Worm (Caenorhabditis elegans) whole organism, L2 larva: ENCODE measurements around the gene ser-1.

ENCODE experiments used
- C34F6.9 ChIP-seq: fragments of 150-350 bp; optimal IDR thresholded peaks from 2 replicates; lab custom pipeline; 2014; ENCODE audit warnings: missing biosample characterization, missing genetic modification characterization
- lin-11 ChIP-seq: fragments of 150-350 bp; sonication (generic microtip); optimal IDR thresholded peaks from 2 replicates; lab custom pipeline; 2014; ENCODE audit warnings: missing biosample characterization, missing genetic modification characterization, inconsistent platforms, mixed read lengths
- skn-1 ChIP-seq: sonication (generic microtip); optimal IDR thresholded peaks from 2 replicates; lab custom pipeline; 2017; ENCODE audit warnings: missing biosample characterization, missing genetic modification characterization
- ztf-11 ChIP-seq: sonication (generic microtip); optimal IDR thresholded peaks from 2 replicates; lab custom pipeline; 2017; ENCODE audit warnings: missing biosample characterization, missing genetic modification characterization

DNA sequence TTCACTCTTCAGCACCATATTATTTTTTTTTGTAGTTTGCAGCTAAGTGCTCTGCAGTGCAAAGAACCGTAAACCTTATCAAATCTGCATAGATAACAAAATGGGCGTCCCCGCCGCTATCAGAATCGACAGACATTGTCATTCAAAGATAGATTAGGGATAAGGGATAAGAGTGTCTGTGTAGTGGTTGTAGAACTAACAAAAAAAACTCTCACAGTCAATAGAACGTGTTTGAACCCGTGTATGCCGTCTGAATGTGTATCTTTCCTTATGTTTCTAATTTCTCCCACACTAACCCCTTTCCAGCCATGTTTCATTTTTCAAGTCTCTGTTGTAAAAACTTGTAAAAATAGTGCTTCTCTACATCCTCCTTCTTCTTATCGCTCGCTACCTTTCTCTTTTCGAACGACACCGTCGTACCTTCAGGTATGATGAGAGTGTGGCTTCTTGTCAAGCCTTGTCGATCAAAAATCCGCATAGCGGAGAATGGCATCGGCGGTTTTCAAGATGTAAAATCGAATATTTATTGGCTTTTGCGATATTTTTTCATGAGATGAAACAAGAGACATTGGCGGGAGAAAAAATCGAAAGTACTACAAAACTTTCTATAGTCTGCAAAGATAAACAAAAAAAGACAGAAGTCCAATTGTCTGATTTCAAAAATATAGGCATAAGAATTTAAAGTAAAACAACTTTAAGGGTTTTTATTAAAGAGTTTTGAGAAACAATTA, 45.7 kb downstream of the ser-1 start:
- no peak for TF ChIP-seq C34F6.9 (tag; lab: Kevin White, UChicago)
- TF ChIP-seq ztf-11 (tag; lab: Kevin White, UChicago), result no peak
- no peak for TF ChIP-seq lin-11
- TF ChIP-seq skn-1, result no peak
